Worm (Caenorhabditis elegans) whole organism, L4/young adult: ENCODE data around the gene ttr-53.

Source experiments
- W03F9.2 ChIP-seq: fragments of 150-350 bp; optimal IDR thresholded peaks from 2 replicates; lab custom pipeline; 2014; ENCODE audit warnings: missing biosample characterization, missing genetic modification characterization
- dao-5 ChIP-seq: sonication (generic microtip); optimal IDR thresholded peaks from 2 replicates; lab custom pipeline; 2016; ENCODE audit warnings: missing genotype, missing genetic modification characterization, moderate library complexity, missing compliant biosample characterization
- him-1 ChIP-seq: sonication (generic microtip); optimal IDR thresholded peaks from 2 replicates; lab custom pipeline; 2016; ENCODE audit warnings: missing genotype, missing genetic modification reagents, missing genetic modification characterization, missing compliant biosample characterization

DNA sequence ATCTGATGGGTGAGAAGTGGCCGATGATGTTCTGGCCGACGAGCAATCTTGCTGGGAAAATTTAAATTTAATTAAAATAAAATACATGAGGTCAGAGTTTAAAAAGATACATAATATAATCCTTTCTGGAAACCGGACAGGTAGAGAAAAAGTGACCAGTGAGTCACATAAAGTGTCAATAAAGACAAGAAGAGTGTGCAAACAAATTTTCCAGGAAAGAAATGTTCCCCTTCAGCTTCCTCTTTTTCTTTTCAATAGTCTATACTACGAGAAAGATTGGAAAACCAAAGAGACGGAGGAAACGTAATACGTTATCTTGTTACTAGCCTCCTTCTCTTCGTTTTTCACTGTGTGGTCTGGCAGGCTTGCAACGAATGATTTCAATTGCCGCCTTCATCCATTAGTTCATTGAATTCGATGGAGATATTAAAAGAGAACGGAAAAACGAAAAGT lies 7.3 kb upstream of the ttr-53 start, which contains the start of gene tsp-12:
- no peak for TF ChIP-seq dao-5
- TF ChIP-seq him-1 (tag; lab: Kevin White, UChicago), result no peak
- TF ChIP-seq W03F9.2 (tag; lab: Kevin White, UChicago), result no peak
